Fruit fly (Drosophila melanogaster) whole organism, adult: ENCODE results near the gene CG15599.

Experiments used
- CG11617 ChIP-seq: fragments of 200-800 bp; sonication (Bioruptor generic); optimal IDR thresholded peaks from 2 replicates; lab custom pipeline; 2017; ENCODE audit warnings: mild to moderate bottlenecking, missing biosample characterization, missing genetic modification reagents, missing genetic modification characterization
- cic ChIP-seq: fragments of 200-800 bp; sonication (Bioruptor generic); optimal IDR thresholded peaks from 2 replicates; lab custom pipeline; 2017; ENCODE audit warnings: missing biosample characterization, mild to moderate bottlenecking, missing genetic modification characterization, moderate library complexity
- tj ChIP-seq: fragments of 200-800 bp; sonication (Bioruptor generic); optimal IDR thresholded peaks from 3 replicates; lab custom pipeline; 2017; ENCODE audit warnings: missing biosample characterization, mild to moderate bottlenecking, missing genetic modification characterization, moderate library complexity
- toe ChIP-seq: fragments of 200-800 bp; sonication (Bioruptor generic); optimal IDR thresholded peaks from 2 replicates; lab custom pipeline; 2016; ENCODE audit warnings: missing biosample characterization, missing genetic modification characterization

DNA sequence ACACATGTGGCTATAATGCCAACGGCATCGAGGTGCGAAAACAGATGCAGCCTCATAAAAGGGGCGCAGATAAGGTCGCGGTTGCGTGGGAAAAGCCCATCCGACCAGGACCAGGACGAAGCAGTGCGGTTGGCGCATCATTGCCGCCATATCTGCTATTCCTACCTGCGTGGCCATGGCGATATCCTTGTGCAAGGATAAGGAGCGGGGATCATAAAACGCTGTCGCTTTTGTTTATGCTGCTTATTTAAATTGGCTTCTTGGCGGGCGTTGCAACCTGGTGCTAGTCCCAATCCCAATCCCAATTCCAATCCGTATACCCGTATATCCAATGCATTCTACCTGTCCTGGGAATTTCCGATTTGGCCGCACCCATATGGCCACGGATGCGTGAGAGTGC, 41.9 kb downstream of the CG15599 start:
- no peak for TF ChIP-seq toe (GFP tag; lab: Kevin White, UChicago)
- no peak for TF ChIP-seq tj (GFP tag; lab: Kevin White, UChicago)
- no peak for TF ChIP-seq cic (GFP tag; lab: Kevin White, UChicago)
- no peak for TF ChIP-seq CG11617
